Fruit fly (Drosophila melanogaster): ENCODE measurements around the gene Mgat2.

The Mgat2 gene

DNA sequence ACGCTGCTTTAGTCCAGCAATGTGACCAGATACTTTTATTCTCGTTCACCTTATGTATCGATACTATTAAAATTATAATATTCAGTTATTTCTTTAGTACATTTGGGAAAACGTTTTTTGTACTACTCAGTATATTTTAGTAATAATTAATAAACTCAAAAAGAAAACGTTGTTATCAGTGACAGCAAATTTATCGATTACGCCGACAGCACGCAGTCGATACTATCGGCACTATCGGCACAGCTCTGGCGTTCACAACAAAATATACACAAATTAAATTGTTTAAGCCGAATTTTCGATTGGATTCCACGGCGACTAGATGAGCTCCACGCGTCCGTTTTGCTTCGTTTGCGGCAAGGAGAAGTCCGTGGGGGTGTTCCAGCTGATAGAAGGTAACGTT lies 17.5 kb upstream of the Mgat2 start, which contains the start of the genes janA, Sry-alpha and Sry-beta (continued):
- TF ChIP-seq prd (optimal IDR thresholded peaks at IDR 0.05) (no peak), prd (GFP tag; IDR thresholded peaks at IDR 0.05) (peak; percentile 10; the same call in 1 of the 3 replicates), CG12391 (tag; optimal IDR thresholded peaks at IDR 0.05) (peak; percentile 59), Dp (GFP tag; optimal IDR thresholded peaks at IDR 0.05) (peak; percentile 63), inv (GFP tag; IDR thresholded peaks at IDR 0.05; ENCODE audit: partially characterized antibody) (peak; percentile 99), CG8924 (tag; optimal IDR thresholded peaks at IDR 0.05) (peak; percentile 64), schlank (tag; optimal IDR thresholded peaks at IDR 0.05) (no peak), E2f2 (GFP tag; IDR thresholded peaks at IDR 0.05) (peak; percentile 71), CG1024 (GFP tag; IDR thresholded peaks at IDR 0.05) (no peak), lov (optimal IDR thresholded peaks at IDR 0.05) (no peak), lov (GFP tag; IDR thresholded peaks at IDR 0.05) (no peak), CG17568 (GFP tag; optimal IDR thresholded peaks at IDR 0.05) (no peak), HmgD (GFP tag; optimal IDR thresholded peaks at IDR 0.05) (no peak), CG13775 (GFP tag; optimal IDR thresholded peaks at IDR 0.05) (peak; percentile 30), Ada2b (GFP tag; IDR thresholded peaks at IDR 0.05) (no peak), klu (GFP tag; IDR thresholded peaks at IDR 0.05) (no peak), CG5953 (GFP tag; IDR thresholded peaks at IDR 0.05) (no peak), cg (GFP tag; optimal IDR thresholded peaks at IDR 0.05) (no peak), Dip3 (GFP tag; optimal IDR thresholded peaks at IDR 0.05) (no peak), otp (GFP tag; IDR thresholded peaks at IDR 0.05) (no peak), CG4617 (GFP tag; optimal IDR thresholded peaks at IDR 0.05; ENCODE audit: borderline replicate concordance) (peak; percentile 92), CG30403 (GFP tag; optimal IDR thresholded peaks at IDR 0.05) (peak; percentile 16), zen2 (GFP tag; IDR thresholded peaks at IDR 0.05; ENCODE audit: partially characterized antibody) (peak; percentile 99), CG10543 (GFP tag; optimal IDR thresholded peaks at IDR 0.05) (no peak), row (GFP tag; IDR thresholded peaks at IDR 0.05) (peak; percentile 69), CHES-1-like (GFP tag; optimal IDR thresholded peaks at IDR 0.05) (peak; percentile 13), MESR4 (GFP tag; optimal IDR thresholded peaks at IDR 0.05) (peak; percentile 71), CoRest (tag; optimal IDR thresholded peaks at IDR 0.05) (peak; percentile 36), nom (GFP tag; optimal IDR thresholded peaks at IDR 0.05) (no peak), Gug (GFP tag; IDR thresholded peaks at IDR 0.05) (peak; percentile 51; the same call in 1 of the 4 replicates), Rfx (GFP tag; IDR thresholded peaks at IDR 0.05) (peak; percentile 44), CG34422 (GFP tag; IDR thresholded peaks at IDR 0.05) (peak; percentile 59; the same call in 1 of the 3 replicates), slbo (GFP tag; IDR thresholded peaks at IDR 0.05) (peak; percentile 24; the same call in 1 of the 2 replicates), CG9797 (GFP tag; optimal IDR thresholded peaks at IDR 0.05) (peak; percentile 80), Nf-YC (tag; optimal IDR thresholded peaks at IDR 0.05) (peak; percentile 17), Sin3A (optimal IDR thresholded peaks at IDR 0.05) (peak; percentile 73), seq (GFP tag; IDR thresholded peaks at IDR 0.05) (no peak), phol (tag; optimal IDR thresholded peaks at IDR 0.05) (peak; percentile 49), sob (GFP tag; IDR thresholded peaks at IDR 0.05) (peak; percentile 37; the same call in 1 of the 2 replicates), CG15601 (tag; optimal IDR thresholded peaks at IDR 0.05) (peak; percentile 37), CG17829 (tag; optimal IDR thresholded peaks at IDR 0.05) (peak; percentile 63), chm (GFP tag; IDR thresholded peaks at IDR 0.05) (no peak), MBD-R2 (GFP tag; IDR thresholded peaks at IDR 0.05) (peak; percentile 93), CG1603 (tag; optimal IDR thresholded peaks at IDR 0.05) (no peak), CG13424 (tag; optimal IDR thresholded peaks at IDR 0.05) (peak; percentile 16), CG2116 (GFP tag; optimal IDR thresholded peaks at IDR 0.05) (peak; percentile 86), CG16813 (GFP tag; IDR thresholded peaks at IDR 0.05; ENCODE audit: partially characterized antibody) (peak; percentile 100), CG15514 (GFP tag; optimal IDR thresholded peaks at IDR 0.05) (peak; percentile 94), CG6791 (GFP tag; IDR thresholded peaks at IDR 0.05; ENCODE audit: partially characterized antibody) (peak; percentile 99)

All from whole organism, embryonic.